Worm (Caenorhabditis elegans) whole organism, L1 larva: ENCODE data around the gene frpr-10.
A peak's percentile ranks its signal among the peaks of the same experiment; 100 is the strongest.

Source experiments
- C16A3.4 ChIP-seq: fragments of 150-350 bp; optimal IDR thresholded peaks from 2 replicates; lab custom pipeline; 2014; ENCODE audit warnings: missing biosample characterization, missing genetic modification characterization
- blmp-1 ChIP-seq: fragments of 150-350 bp; optimal IDR thresholded peaks from 2 replicates; lab custom pipeline; 2014; ENCODE audit warnings: missing biosample characterization, missing genetic modification characterization
- ceh-63 ChIP-seq: fragments of 200-800 bp; sonication (Bioruptor generic); optimal IDR thresholded peaks from 2 replicates; lab custom pipeline; 2018; ENCODE audit warnings: mild to moderate bottlenecking, missing genetic modification characterization, missing compliant biosample characterization
- ceh-82 ChIP-seq, 3 experiments: fragments of 150-350 bp in 1 of 3; sonication (generic microtip) in 2 of 3; optimal IDR thresholded peaks; 2 replicates each; lab custom pipeline; 2014 to 2017; ENCODE audit warnings: missing biosample characterization in 3 of 3, missing genetic modification characterization in 3 of 3
- ces-1 ChIP-seq: fragments of 150-350 bp; optimal IDR thresholded peaks from 2 replicates; lab custom pipeline; 2014; ENCODE audit warnings: missing biosample characterization, missing genetic modification reagents, missing genetic modification characterization
- dpl-1 ChIP-seq, 3 experiments: fragments of 150-350 bp in 2 of 3; sonication (generic microtip) in 1 of 3; optimal IDR thresholded peaks; 2 replicates each; lab custom pipeline; 2014 to 2017; ENCODE audit warnings: missing biosample characterization in 3 of 3, missing genetic modification characterization in 3 of 3, missing genetic modification reagents in 3 of 3
- dsc-1 ChIP-seq: sonication (generic microtip); optimal IDR thresholded peaks from 2 replicates; lab custom pipeline; 2016; ENCODE audit warnings: mild to moderate bottlenecking, missing genetic modification characterization, missing compliant biosample characterization
- efl-1 ChIP-seq, 4 experiments: fragments of 150-350 bp; optimal IDR thresholded peaks in 3 of 4; peaks in 1 of 4; 1 replicate in 1 of 4; 2 replicates in 3 of 4; lab custom pipeline; 2014; ENCODE audit warnings: missing biosample characterization in 2 of 4, missing genetic modification characterization in 2 of 4, missing genetic modification reagents in 2 of 4
- egl-13 ChIP-seq: sonication (generic microtip); optimal IDR thresholded peaks from 2 replicates; lab custom pipeline; 2016; ENCODE audit warnings: missing genotype, missing genetic modification reagents, missing genetic modification characterization, missing compliant biosample characterization
- elt-2 ChIP-seq: sonication (generic microtip); optimal IDR thresholded peaks from 2 replicates; lab custom pipeline; 2016; ENCODE audit warnings: missing genetic modification characterization, mild to moderate bottlenecking, inconsistent platforms, missing compliant biosample characterization, missing genetic modification reagents
- elt-3 ChIP-seq, 6 experiments: fragments of 150-350 bp in 1 of 6; sonication (generic microtip); optimal IDR thresholded peaks; 2 replicates each; lab custom pipeline; 2017 to 2018; ENCODE audit warnings: missing biosample characterization in 6 of 6, missing genetic modification characterization in 6 of 6, inconsistent platforms in 1 of 6
- lin-13 ChIP-seq: fragments of 150-350 bp; optimal IDR thresholded peaks from 2 replicates; lab custom pipeline; 2014; ENCODE audit warnings: missing biosample characterization, missing genetic modification reagents, missing genetic modification characterization
- lin-14 ChIP-seq: fragments of 200-800 bp; sonication (Bioruptor generic); optimal IDR thresholded peaks from 2 replicates; lab custom pipeline; 2018; ENCODE audit warnings: mild to moderate bottlenecking, missing genetic modification characterization, moderate library complexity, missing compliant biosample characterization
- lin-15B ChIP-seq: fragments of 150-350 bp; sonication (generic microtip); optimal IDR thresholded peaks from 3 replicates; lab custom pipeline; 2014; ENCODE audit warnings: missing biosample characterization, missing genetic modification characterization
- lin-35 ChIP-seq, 2 experiments: fragments of 150-350 bp; optimal IDR thresholded peaks; 2 replicates each; lab custom pipeline; 2014; ENCODE audit warnings: missing biosample characterization in 2 of 2, missing genetic modification characterization in 2 of 2, missing genetic modification reagents in 2 of 2
- lir-3 ChIP-seq: sonication (generic microtip); optimal IDR thresholded peaks from 2 replicates; lab custom pipeline; 2016; ENCODE audit warnings: mild to moderate bottlenecking, missing genetic modification characterization, moderate library complexity, missing compliant biosample characterization; ENCODE audit not compliant: poor library complexity
- lsy-2 ChIP-seq, 2 experiments: fragments of 150-350 bp; optimal IDR thresholded peaks; 2 replicates each; lab custom pipeline; 2014; ENCODE audit warnings: missing biosample characterization in 2 of 2, missing genetic modification characterization in 2 of 2
- mdl-1 ChIP-seq, 2 experiments: fragments of 150-350 bp; optimal IDR thresholded peaks; 2 replicates each; lab custom pipeline; 2014 to 2017; ENCODE audit warnings: missing biosample characterization in 2 of 2, missing genetic modification characterization in 2 of 2, inconsistent platforms in 1 of 2
- nhr-12 ChIP-seq: sonication (generic microtip); optimal IDR thresholded peaks from 2 replicates; lab custom pipeline; 2017; ENCODE audit warnings: missing biosample characterization, missing genetic modification characterization
- nhr-20 ChIP-seq: sonication (generic microtip); optimal IDR thresholded peaks from 2 replicates; lab custom pipeline; 2016; ENCODE audit warnings: mild to moderate bottlenecking, missing genetic modification characterization, missing compliant biosample characterization
- nhr-47 ChIP-seq: sonication (generic microtip); optimal IDR thresholded peaks from 2 replicates; lab custom pipeline; 2016; ENCODE audit warnings: mild to moderate bottlenecking, missing genetic modification characterization, moderate library complexity, missing compliant biosample characterization
- nhr-71 ChIP-seq: sonication (generic microtip); optimal IDR thresholded peaks from 2 replicates; lab custom pipeline; 2016; ENCODE audit warnings: mild to moderate bottlenecking, missing genetic modification characterization, moderate library complexity, missing compliant biosample characterization
- nhr-76 ChIP-seq: sonication (generic microtip); optimal IDR thresholded peaks from 2 replicates; lab custom pipeline; 2017; ENCODE audit warnings: missing biosample characterization, missing genetic modification characterization
- nhr-77 ChIP-seq: fragments of 150-350 bp; optimal IDR thresholded peaks from 2 replicates; lab custom pipeline; 2014; ENCODE audit warnings: missing biosample characterization, missing genetic modification characterization
- nhr-85 ChIP-seq: sonication (generic microtip); peaks from one replicate; lab custom pipeline; 2016; ENCODE audit warnings: missing genetic modification characterization, inconsistent platforms, missing compliant biosample characterization
- pag-3 ChIP-seq: sonication (generic microtip); optimal IDR thresholded peaks from 2 replicates; lab custom pipeline; 2017; ENCODE audit warnings: missing genetic modification characterization, mild to moderate bottlenecking, missing compliant biosample characterization, antibody characterized with exemption, borderline replicate concordance; ENCODE audit not compliant: insufficient read depth
- snu-23 ChIP-seq: sonication (generic microtip); optimal IDR thresholded peaks from 2 replicates; lab custom pipeline; 2016; ENCODE audit warnings: missing genetic modification characterization, missing compliant biosample characterization
- sup-37 ChIP-seq: fragments of 200-800 bp; sonication (Bioruptor generic); optimal IDR thresholded peaks from 2 replicates; lab custom pipeline; 2018; ENCODE audit warnings: mild to moderate bottlenecking, missing genetic modification characterization, missing compliant biosample characterization
- swsn-7 ChIP-seq: sonication (generic microtip); optimal IDR thresholded peaks from 2 replicates; lab custom pipeline; 2016; ENCODE audit warnings: missing genetic modification characterization, missing compliant biosample characterization
- unc-30 ChIP-seq: sonication (generic microtip); optimal IDR thresholded peaks from 2 replicates; lab custom pipeline; 2017; ENCODE audit warnings: missing biosample characterization, missing genetic modification characterization
- unc-62 ChIP-seq: fragments of 150-350 bp; optimal IDR thresholded peaks from 2 replicates; lab custom pipeline; 2014; ENCODE audit warnings: missing biosample characterization, missing genetic modification reagents, missing genetic modification characterization
- unc-86 ChIP-seq: sonication (generic microtip); optimal IDR thresholded peaks from 2 replicates; lab custom pipeline; 2016; ENCODE audit warnings: missing genetic modification characterization, missing compliant biosample characterization
- xbp-1 ChIP-seq: sonication (generic microtip); optimal IDR thresholded peaks from 2 replicates; lab custom pipeline; 2016; ENCODE audit warnings: missing genetic modification characterization, missing compliant biosample characterization
- zag-1 ChIP-seq: fragments of 150-350 bp; optimal IDR thresholded peaks from 2 replicates; lab custom pipeline; 2014; ENCODE audit warnings: missing biosample characterization, missing genetic modification characterization

The frpr-10 gene

ce11 chrIV:7977452-7977940 is 19.9 kb downstream of the frpr-10 start, which contains the start of gene ora-1:
TSS of gene ora-1 (plus strand) at chrIV:7977890.
- TF ChIP-seq nhr-77 (no peak), blmp-1 (peak; percentile 62)

- TF ChIP-seq zag-1 (tag; lab: Kevin White, UChicago) = no peak
- peak; percentile 80 for TF ChIP-seq lin-14 (GFP tag; lab: Kevin White, UChicago)
- peak; percentile 39 for TF ChIP-seq unc-86 (tag; lab: Kevin White, UChicago)
- peak in 1 of 3 experiments; percentile 12 for TF ChIP-seq dpl-1 (GFP tag; optimal IDR thresholded peaks at IDR 0.05; lab: Kevin White, UChicago)
- peak in 1 of 3 experiments; percentile 59 for TF ChIP-seq ceh-82 (tag; optimal IDR thresholded peaks at IDR 0.05; lab: Kevin White, UChicago)
- TF ChIP-seq elt-2 (tag; lab: Kevin White, UChicago) = no peak
- peak in 1 of 2 experiments; percentile 20 for TF ChIP-seq efl-1 (optimal IDR thresholded peaks at IDR 0.05; lab: Kevin White, UChicago)
- no peak for TF ChIP-seq efl-1 (GFP tag; optimal IDR thresholded peaks at IDR 0.05 in 1 of 2; lab: Kevin White, UChicago)
- peak; percentile 39 for TF ChIP-seq dsc-1
Measured at ce11 chrIV:7979588-7979987, 22.0 kb downstream of the frpr-10 start, which contains the start of gene unc-24. TSS of gene unc-24 (plus strand) at chrIV:7979870.

- TF ChIP-seq lir-3 (no peak), nhr-20 (tag; lab: Kevin White, UChicago) (no peak), nhr-12 (tag; lab: Kevin White, UChicago) (no peak), lin-14 (GFP tag; lab: Kevin White, UChicago) (peak; percentile 35), lsy-2 (tag; optimal IDR thresholded peaks at IDR 0.05; lab: Kevin White, UChicago) (peak; percentile 34 to 55), lin-15B (tag; lab: Kevin White, UChicago) (no peak), lin-13 (GFP tag; lab: Kevin White, UChicago) (no peak), unc-62 (GFP tag; lab: Kevin White, UChicago) (no peak), mdl-1 (tag; optimal IDR thresholded peaks at IDR 0.05; lab: Kevin White, UChicago) (peak in 1 of 2 experiments; percentile 57), nhr-85 (no peak), ceh-63 (GFP tag; lab: Kevin White, UChicago) (no peak), pag-3 (tag; lab: Kevin White, UChicago) (no peak), unc-30 (tag; lab: Kevin White, UChicago) (no peak), efl-1 (optimal IDR thresholded peaks at IDR 0.05; lab: Kevin White, UChicago) (peak; percentile 27 to 32), efl-1 (GFP tag; optimal IDR thresholded peaks at IDR 0.05 in 1 of 2; lab: Kevin White, UChicago) (peak; percentile 32 to 37), egl-13 (tag; lab: Kevin White, UChicago) (no peak), nhr-47 (peak; percentile 1), blmp-1 (peak; percentile 53), elt-3 (tag; optimal IDR thresholded peaks at IDR 0.05; lab: Kevin White, UChicago) (peak in 1 of 6 experiments; percentile 3), C16A3.4 (no peak), swsn-7 (tag; lab: Kevin White, UChicago) (no peak), dpl-1 (GFP tag; optimal IDR thresholded peaks at IDR 0.05; lab: Kevin White, UChicago) (peak in 2 of 3 experiments; percentile 11 to 42), lin-35 (GFP tag; optimal IDR thresholded peaks at IDR 0.05; lab: Kevin White, UChicago) (peak; percentile 36 to 51), zag-1 (tag; lab: Kevin White, UChicago) (no peak), nhr-71 (tag; lab: Kevin White, UChicago) (peak; percentile 20), snu-23 (GFP tag; lab: Kevin White, UChicago) (peak; percentile 27), ceh-82 (tag; optimal IDR thresholded peaks at IDR 0.05; lab: Kevin White, UChicago) (peak in 1 of 3 experiments; percentile 25), sup-37 (no peak), xbp-1 (tag; lab: Kevin White, UChicago) (peak; percentile 42), ces-1 (GFP tag; lab: Kevin White, UChicago) (no peak), nhr-76 (no peak)
- TF ChIP-seq, all 84 proteins: peak for 13
Measured at ce11 chrIV:7982024-7982576, 24.5 kb downstream of the frpr-10 start, which contains the start of gene arf-5. TSS of gene arf-5 (plus strand) at chrIV:7982526.
